Fruit fly (Drosophila melanogaster) whole organism, embryonic: Measurements from ENCODE around the gene wap.

ENCODE experiments used
- Aef1 ChIP-seq: fragments of 200-800 bp; sonication (Bioruptor generic); IDR thresholded peaks from 3 replicates; pipeline ENCODE4 v1.3.6; 2022; ENCODE audit warnings: missing biosample characterization, missing genetic modification characterization
- B-H1 ChIP-seq: fragments of 200-800 bp; sonication (Bioruptor generic); IDR thresholded peaks from 3 replicates; pipeline ENCODE4 v1.3.6; 2022; ENCODE audit warnings: missing biosample characterization, missing genetic modification characterization
- Blimp-1 ChIP-seq: fragments of 200-800 bp; sonication (Bioruptor generic); optimal IDR thresholded peaks from 3 replicates; lab custom pipeline; 2018; ENCODE audit warnings: missing biosample characterization, missing genetic modification characterization, mild to moderate bottlenecking, moderate library complexity, missing genetic modification reagents
- CG10565 ChIP-seq: fragments of 200-800 bp; sonication (Bioruptor generic); optimal IDR thresholded peaks from 3 replicates; lab custom pipeline; 2016; ENCODE audit warnings: missing biosample characterization, mild to moderate bottlenecking, missing genetic modification characterization
- CG10654 ChIP-seq: fragments of 200-800 bp; sonication (Bioruptor generic); optimal IDR thresholded peaks from 2 replicates; lab custom pipeline; 2016; ENCODE audit warnings: missing biosample characterization, missing genetic modification characterization
- CG11093 ChIP-seq: fragments of 200-800 bp; sonication (Bioruptor generic); IDR thresholded peaks from 3 replicates; pipeline ENCODE4 v1.3.6; 2022; ENCODE audit warnings: missing biosample characterization, missing genetic modification characterization
- CG11247 ChIP-seq: fragments of 200-800 bp; sonication (Bioruptor generic); IDR thresholded peaks from 2 replicates; pipeline ENCODE4 v1.3.6; 2022; ENCODE audit warnings: missing biosample characterization, missing genetic modification characterization
- CG11723 ChIP-seq: fragments of 200-800 bp; sonication (Bioruptor generic); optimal IDR thresholded peaks from 2 replicates; lab custom pipeline; 2017; ENCODE audit warnings: missing biosample characterization, mild to moderate bottlenecking, missing genetic modification characterization
- CG12104 ChIP-seq: fragments of 200-800 bp; sonication (Bioruptor generic); optimal IDR thresholded peaks from 3 replicates; lab custom pipeline; 2016; ENCODE audit warnings: missing biosample characterization, missing genetic modification characterization
- CG13894 ChIP-seq: fragments of 200-800 bp; sonication (Bioruptor generic); optimal IDR thresholded peaks from 3 replicates; lab custom pipeline; 2018; ENCODE audit warnings: missing biosample characterization, mild to moderate bottlenecking, missing genetic modification characterization, moderate library complexity
- CG14050 ChIP-seq: fragments of 200-800 bp; sonication (Bioruptor generic); IDR thresholded peaks from 3 replicates; pipeline ENCODE4 v1.3.6; 2022; ENCODE audit warnings: missing biosample characterization, missing genetic modification characterization
- CG14441 ChIP-seq: fragments of 200-800 bp; sonication (Bioruptor generic); IDR thresholded peaks from 2 replicates; pipeline ENCODE4 v1.3.6; 2022; ENCODE audit warnings: missing biosample characterization, missing genetic modification characterization
- CG1792 ChIP-seq: fragments of 200-800 bp; sonication (Bioruptor generic); optimal IDR thresholded peaks from 2 replicates; lab custom pipeline; 2016; ENCODE audit warnings: missing biosample characterization, missing genetic modification characterization
- CG2116 ChIP-seq: fragments of 200-800 bp; sonication (Bioruptor generic); optimal IDR thresholded peaks from 3 replicates; lab custom pipeline; 2018; ENCODE audit warnings: missing biosample characterization, mild to moderate bottlenecking, missing genetic modification characterization
- CG2202 ChIP-seq: fragments of 200-800 bp; sonication (Bioruptor generic); optimal IDR thresholded peaks from 2 replicates; lab custom pipeline; 2018; ENCODE audit warnings: missing biosample characterization, mild to moderate bottlenecking, missing genetic modification characterization
- CG2712 ChIP-seq: fragments of 200-800 bp; optimal IDR thresholded peaks from 3 replicates; lab custom pipeline; 2019; ENCODE audit warnings: missing biosample characterization, mild to moderate bottlenecking, missing genetic modification characterization, moderate library complexity
- CG31388 ChIP-seq: fragments of 200-800 bp; sonication (Bioruptor generic); optimal IDR thresholded peaks from 2 replicates; lab custom pipeline; 2016; ENCODE audit warnings: missing biosample characterization, missing genetic modification characterization
- CG3726 ChIP-seq: fragments of 200-800 bp; sonication (Bioruptor generic); IDR thresholded peaks from 3 replicates; pipeline ENCODE4, ENCODE4 v1.3.6; 2022; ENCODE audit warnings: missing biosample characterization, missing genetic modification characterization
- CG4360 ChIP-seq: fragments of 200-800 bp; sonication (Bioruptor generic); IDR thresholded peaks from 2 replicates; pipeline ENCODE4 v1.3.6; 2022; ENCODE audit warnings: missing biosample characterization, missing genetic modification characterization
- CG5180 ChIP-seq: fragments of 200-800 bp; sonication (Bioruptor generic); optimal IDR thresholded peaks from 3 replicates; lab custom pipeline; 2017; ENCODE audit warnings: missing biosample characterization, missing genetic modification characterization, mild to moderate bottlenecking, moderate library complexity, missing genetic modification reagents
- CG5245 ChIP-seq: fragments of 200-800 bp; sonication (Bioruptor generic); optimal IDR thresholded peaks from 3 replicates; lab custom pipeline; 2016; ENCODE audit warnings: missing biosample characterization, missing genetic modification characterization
- CG6254 ChIP-seq: fragments of 200-800 bp; sonication (Bioruptor generic); optimal IDR thresholded peaks from 3 replicates; lab custom pipeline; 2017; ENCODE audit warnings: mild to moderate bottlenecking, missing biosample characterization, missing genetic modification reagents, missing genetic modification characterization
- CG8281 ChIP-seq: fragments of 200-800 bp; sonication (Bioruptor generic); optimal IDR thresholded peaks from 2 replicates; lab custom pipeline; 2018; ENCODE audit warnings: missing biosample characterization, mild to moderate bottlenecking, missing genetic modification characterization, moderate library complexity
- CG8388 ChIP-seq: fragments of 200-800 bp; sonication (Bioruptor generic); optimal IDR thresholded peaks from 2 replicates; lab custom pipeline; 2019; ENCODE audit warnings: missing biosample characterization, mild to moderate bottlenecking, missing genetic modification characterization, moderate library complexity
- CG8924 ChIP-seq: fragments of 200-800 bp; optimal IDR thresholded peaks from 3 replicates; lab custom pipeline; 2019; ENCODE audit warnings: missing biosample characterization, mild to moderate bottlenecking, missing genetic modification characterization, moderate library complexity
- CG9609 ChIP-seq: fragments of 200-800 bp; sonication (Bioruptor generic); optimal IDR thresholded peaks from 3 replicates; lab custom pipeline; 2016; ENCODE audit warnings: missing biosample characterization, missing genetic modification characterization
- CG9797 ChIP-seq: fragments of 200-800 bp; sonication (Bioruptor generic); optimal IDR thresholded peaks from 3 replicates; lab custom pipeline; 2018; ENCODE audit warnings: missing biosample characterization, mild to moderate bottlenecking, missing genetic modification characterization
- CrebB ChIP-seq: fragments of 200-800 bp; sonication (Bioruptor generic); optimal IDR thresholded peaks from 3 replicates; lab custom pipeline; 2018; ENCODE audit warnings: missing biosample characterization, mild to moderate bottlenecking, missing genetic modification characterization
- Deaf1 ChIP-seq: fragments of 200-800 bp; optimal IDR thresholded peaks from 3 replicates; lab custom pipeline; 2019; ENCODE audit warnings: missing biosample characterization, mild to moderate bottlenecking, missing genetic modification characterization, moderate library complexity
- E2f1 ChIP-seq: fragments of 200-800 bp; sonication (Bioruptor generic); IDR thresholded peaks from 2 replicates; pipeline ENCODE4 v1.3.6; 2022; ENCODE audit warnings: missing biosample characterization, missing genetic modification characterization
- Ets65A ChIP-seq: fragments of 200-800 bp; sonication (Bioruptor generic); peaks from one replicate; lab custom pipeline; 2016; ENCODE audit warnings: missing biosample characterization, missing genetic modification characterization
- Hand ChIP-seq: fragments of 200-800 bp; sonication (Bioruptor generic); optimal IDR thresholded peaks from 2 replicates; lab custom pipeline; 2017; ENCODE audit warnings: mild to moderate bottlenecking, missing biosample characterization, missing genetic modification reagents, missing genetic modification characterization
- Nf-YB ChIP-seq: fragments of 200-800 bp; sonication (Bioruptor generic); optimal IDR thresholded peaks from 3 replicates; lab custom pipeline; 2019; ENCODE audit warnings: missing biosample characterization, mild to moderate bottlenecking, missing genetic modification characterization, moderate library complexity
- Nf-YC ChIP-seq: fragments of 200-800 bp; optimal IDR thresholded peaks from 3 replicates; lab custom pipeline; 2019; ENCODE audit warnings: missing biosample characterization, mild to moderate bottlenecking, missing genetic modification characterization, moderate library complexity
- TFAM ChIP-seq: fragments of 200-800 bp; sonication (Bioruptor generic); optimal IDR thresholded peaks from 2 replicates; lab custom pipeline; 2017; ENCODE audit warnings: missing biosample characterization, missing genetic modification characterization, inconsistent platforms
- ewg ChIP-seq: fragments of 200-800 bp; sonication (Bioruptor generic); optimal IDR thresholded peaks from 3 replicates; lab custom pipeline; 2017; ENCODE audit warnings: mild to moderate bottlenecking, missing biosample characterization, missing genetic modification reagents, missing genetic modification characterization
- gfzf ChIP-seq: fragments of 200-800 bp; sonication (Bioruptor generic); optimal IDR thresholded peaks from 2 replicates; lab custom pipeline; 2016; ENCODE audit warnings: missing biosample characterization, mild to moderate bottlenecking, missing genetic modification characterization, moderate library complexity
- hth ChIP-seq: fragments of >200 bp; optimal IDR thresholded peaks from 2 replicates; lab custom pipeline; 2017; ENCODE audit warnings: inconsistent platforms
- klu ChIP-seq: fragments of 200-800 bp; sonication (Bioruptor generic); IDR thresholded peaks from 2 replicates; pipeline ENCODE4 v1.3.6; 2022; ENCODE audit warnings: missing biosample characterization, missing genetic modification characterization
- luna ChIP-seq: fragments of 200-800 bp; sonication (Bioruptor generic); optimal IDR thresholded peaks from 2 replicates; lab custom pipeline; 2016; ENCODE audit warnings: missing biosample characterization, missing genetic modification characterization
- maf-S ChIP-seq: fragments of 200-800 bp; sonication (Bioruptor generic); optimal IDR thresholded peaks from 2 replicates; lab custom pipeline; 2016; ENCODE audit warnings: missing biosample characterization, missing genetic modification characterization
- pb ChIP-seq: fragments of 200-800 bp; sonication (Bioruptor generic); optimal IDR thresholded peaks from 3 replicates; lab custom pipeline; 2016; ENCODE audit warnings: missing biosample characterization, missing genetic modification characterization
- pros ChIP-seq: fragments of 200-800 bp; sonication (Bioruptor generic); optimal IDR thresholded peaks from 3 replicates; lab custom pipeline; 2019; ENCODE audit warnings: missing biosample characterization, mild to moderate bottlenecking, missing genetic modification characterization, moderate library complexity
- so ChIP-seq: fragments of 200-800 bp; sonication (Bioruptor generic); IDR thresholded peaks from 3 replicates; pipeline ENCODE4 v1.3.6; 2022; ENCODE audit warnings: missing biosample characterization, missing genetic modification characterization
- sug ChIP-seq: fragments of 200-800 bp; optimal IDR thresholded peaks from 2 replicates; lab custom pipeline; 2019; ENCODE audit warnings: missing biosample characterization, mild to moderate bottlenecking, missing genetic modification characterization, moderate library complexity
- toy ChIP-seq: fragments of 200-800 bp; sonication (Bioruptor generic); IDR thresholded peaks from 2 replicates; pipeline ENCODE4 v1.3.6; 2022; ENCODE audit warnings: missing biosample characterization, missing genetic modification characterization
- trem ChIP-seq: fragments of 200-800 bp; optimal IDR thresholded peaks from 3 replicates; lab custom pipeline; 2019; ENCODE audit warnings: missing biosample characterization, mild to moderate bottlenecking, missing genetic modification characterization, moderate library complexity
- tx ChIP-seq: fragments of 200-800 bp; sonication (Bioruptor generic); optimal IDR thresholded peaks from 2 replicates; lab custom pipeline; 2016; ENCODE audit warnings: missing biosample characterization, missing genetic modification characterization
- wor ChIP-seq: fragments of 200-800 bp; sonication (Bioruptor generic); IDR thresholded peaks from 2 replicates; pipeline ENCODE4 v1.3.6; 2022; ENCODE audit warnings: missing biosample characterization, missing genetic modification characterization
- zen2 ChIP-seq: fragments of 200-800 bp; sonication (Bioruptor generic); IDR thresholded peaks from 3 replicates; pipeline ENCODE4 v1.3.6; 2022; ENCODE audit warnings: missing biosample characterization, missing genetic modification characterization; ENCODE audit not compliant: partially characterized antibody

The wap gene

dm6 chrX:22491028-22491769, 36.0 kb upstream of the wap start (continued):
- TF ChIP-seq Aef1 (GFP tag; lab: Robert Waterston, UW) = peak; percentile 24; the same call in 1 of the 3 replicates
- TF ChIP-seq ewg = peak; percentile 16
- peak; percentile 15; the same call in 1 of the 3 replicates for TF ChIP-seq so (GFP tag; lab: Robert Waterston, UW)
- no peak for TF ChIP-seq CG3726 (GFP tag; lab: Robert Waterston, UW)
- peak; percentile 21 for TF ChIP-seq CG8281 (tag; lab: Kevin White, UChicago)
- TF ChIP-seq CG11723 (GFP tag; lab: Kevin White, UChicago) = peak; percentile 26
- peak; percentile 7 for TF ChIP-seq tx (GFP tag; lab: Kevin White, UChicago)
- TF ChIP-seq pros (GFP tag; lab: Kevin White, UChicago) = no peak
- TF ChIP-seq Nf-YB (GFP tag; lab: Kevin White, UChicago) = peak; percentile 38
- TF ChIP-seq CG9609 (GFP tag; lab: Kevin White, UChicago) = no peak
- no peak for TF ChIP-seq CG13894 (tag; lab: Kevin White, UChicago)
- 0 out of 2 replicates have a peak, but pooled peaks have one; percentile 8 for TF ChIP-seq CG11247
- TF ChIP-seq TFAM = no peak
- no peak for TF ChIP-seq CG9797
- peak; percentile 49 for TF ChIP-seq CG10654 (GFP tag; lab: Kevin White, UChicago)
- TF ChIP-seq sug (tag; lab: Kevin White, UChicago) = peak; percentile 78
- no peak for TF ChIP-seq CG4360 (GFP tag; lab: Robert Waterston, UW)
- TF ChIP-seq CrebB (tag; lab: Kevin White, UChicago) = no peak
- TF ChIP-seq CG11093 (GFP tag; lab: Robert Waterston, UW) = no peak
- TF ChIP-seq Ets65A = peak; percentile 75
- TF ChIP-seq wor (GFP tag; lab: Robert Waterston, UW) = no peak
- no peak for TF ChIP-seq Nf-YC (tag; lab: Kevin White, UChicago)
- peak; percentile 27 for TF ChIP-seq Blimp-1 (GFP tag; lab: Kevin White, UChicago)
- no peak for TF ChIP-seq CG10565 (GFP tag; lab: Kevin White, UChicago)
- peak; percentile 37 for TF ChIP-seq CG5180
- TF ChIP-seq luna (GFP tag; lab: Kevin White, UChicago) = no peak
- TF ChIP-seq Hand = peak; percentile 20
- no peak for TF ChIP-seq trem (tag; lab: Kevin White, UChicago)
- TF ChIP-seq Deaf1 (tag; lab: Kevin White, UChicago) = peak; percentile 95
- peak; percentile 51 for TF ChIP-seq CG8388
- no peak for TF ChIP-seq zen2 (GFP tag; lab: Robert Waterston, UW)
- no peak for TF ChIP-seq pb
- TF ChIP-seq CG2712 (tag; lab: Kevin White, UChicago) = peak; percentile 57
- TF ChIP-seq CG8924 (tag; lab: Kevin White, UChicago) = peak; percentile 77
- peak; percentile 49 for TF ChIP-seq CG14441
- no peak for TF ChIP-seq CG1792 (GFP tag; lab: Kevin White, UChicago)
- TF ChIP-seq CG2202 (tag; lab: Kevin White, UChicago) = no peak
- TF ChIP-seq CG31388 (GFP tag; lab: Kevin White, UChicago) = no peak
- no peak for TF ChIP-seq CG5245 (GFP tag; lab: Kevin White, UChicago)
- peak; percentile 30 for TF ChIP-seq CG2116 (GFP tag; lab: Kevin White, UChicago)
- TF ChIP-seq E2f1 (GFP tag; lab: Robert Waterston, UW) = no peak
- TF ChIP-seq hth (lab: Kevin White, UChicago) = no peak
- no peak; the same call in 1 of the 2 replicates for TF ChIP-seq klu (GFP tag; lab: Robert Waterston, UW)
- no peak for TF ChIP-seq CG14050 (GFP tag; lab: Robert Waterston, UW)
- no peak for TF ChIP-seq maf-S (GFP tag; lab: Kevin White, UChicago)
- TF ChIP-seq CG12104 = peak; percentile 64
- TF ChIP-seq B-H1 (GFP tag; lab: Robert Waterston, UW) = no peak
- TF ChIP-seq CG6254 (GFP tag; lab: Kevin White, UChicago) = no peak
- TF ChIP-seq gfzf (GFP tag; lab: Kevin White, UChicago) = no peak
- TF ChIP-seq toy (GFP tag; lab: Robert Waterston, UW) = no peak
